Fruit fly (Drosophila melanogaster): ENCODE measurements around the gene Aldh7A1.

Aldh7A1 gene

DNA sequence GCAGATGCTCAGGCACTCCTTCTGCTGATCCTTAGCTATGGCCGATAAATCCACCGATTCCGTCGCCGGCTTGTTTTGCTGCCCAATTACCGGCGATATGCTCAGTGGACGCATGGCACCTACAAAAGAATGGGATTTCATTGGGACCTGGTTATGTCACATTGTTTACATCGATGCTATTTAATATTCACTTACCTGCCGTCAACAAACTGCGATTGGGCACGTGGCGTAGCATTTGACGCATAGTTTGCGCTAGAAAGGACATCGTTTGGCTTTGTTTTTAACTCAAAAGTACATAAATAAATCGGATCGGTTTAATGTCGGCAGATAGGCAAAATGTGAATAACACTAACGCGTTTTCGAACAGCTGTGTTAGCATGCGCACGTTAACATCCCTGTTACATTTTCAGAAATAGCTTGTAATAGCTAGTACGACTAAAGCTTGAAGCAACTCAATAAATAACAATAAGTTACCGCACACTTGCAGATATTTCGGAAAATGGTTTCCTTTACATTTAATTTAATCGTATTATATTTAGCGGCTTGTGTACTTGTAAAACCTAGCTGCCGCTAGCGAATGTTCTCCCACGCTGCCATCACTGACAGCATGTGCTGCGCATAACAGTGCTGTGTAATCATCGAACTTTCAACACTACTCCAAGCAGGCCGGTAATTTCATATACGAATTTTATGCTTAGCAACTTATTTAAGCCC is 13.8 kb downstream of the Aldh7A1 start, which contains the start of the genes mRpL21 and rept (continued):
- TF ChIP-seq D19A (tag; optimal IDR thresholded peaks at IDR 0.05) = no peak

DNA sequence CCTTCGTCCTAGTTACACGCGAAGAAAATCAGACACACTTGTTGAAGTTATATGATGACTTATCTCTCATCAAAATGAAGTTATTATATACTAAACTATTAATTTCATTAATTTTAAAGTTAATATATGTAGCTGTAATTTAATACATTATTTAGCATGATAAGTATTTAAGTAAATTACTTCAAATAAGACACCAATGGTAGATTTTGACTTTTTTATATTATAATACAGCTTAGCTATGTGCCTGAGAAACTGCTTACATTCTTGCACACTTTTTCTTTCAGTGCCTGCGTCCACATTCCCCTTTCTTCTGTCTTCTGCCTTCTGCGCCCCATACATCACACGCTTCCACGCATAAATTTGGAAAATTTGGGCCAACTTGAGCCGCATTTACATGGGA is 17.1 kb downstream of the Aldh7A1 start:
- TF ChIP-seq CG8290 (GFP tag; optimal IDR thresholded peaks at IDR 0.05) (no peak), CG8290 (tag; optimal IDR thresholded peaks at IDR 0.05) (no peak), HLHmδ (GFP tag; optimal IDR thresholded peaks at IDR 0.05) (no peak), MTF-1 (GFP tag; optimal IDR thresholded peaks at IDR 0.05; ENCODE audit: borderline replicate concordance) (no peak), tio (GFP tag; optimal IDR thresholded peaks at IDR 0.05) (no peak), CG16813 (GFP tag; IDR thresholded peaks at IDR 0.05; ENCODE audit: partially characterized antibody) (no peak), toy (GFP tag; IDR thresholded peaks at IDR 0.05) (no peak), Sry-δ (GFP tag; optimal IDR thresholded peaks at IDR 0.05) (no peak), hkb (optimal IDR thresholded peaks at IDR 0.05) (no peak), hkb (GFP tag; IDR thresholded peaks at IDR 0.05) (no peak), CG16815 (GFP tag; optimal IDR thresholded peaks at IDR 0.05) (no peak), run (tag; optimal IDR thresholded peaks at IDR 0.05) (no peak), Tbp (GFP tag; optimal IDR thresholded peaks at IDR 0.05) (no peak), CG12391 (tag; optimal IDR thresholded peaks at IDR 0.05) (peak; percentile 42), dmrt11E (tag; optimal IDR thresholded peaks at IDR 0.05) (peak; percentile 1), Sry-β (GFP tag; optimal IDR thresholded peaks at IDR 0.05) (no peak), ranshi (GFP tag; IDR thresholded peaks at IDR 0.05) (no peak), repo (GFP tag; optimal IDR thresholded peaks at IDR 0.05) (no peak), CG43689 (GFP tag; IDR thresholded peaks at IDR 0.05) (no peak), CG17359 (tag; optimal IDR thresholded peaks at IDR 0.05) (peak; percentile 1), gt (GFP tag; IDR thresholded peaks at IDR 0.05) (no peak), vfl (GFP tag; optimal IDR thresholded peaks at IDR 0.05) (no peak), Jarid2 (GFP tag; optimal IDR thresholded peaks at IDR 0.05) (no peak), Camta (GFP tag; optimal IDR thresholded peaks at IDR 0.05) (no peak), sd (tag; optimal IDR thresholded peaks at IDR 0.05) (no peak), grn (GFP tag; optimal IDR thresholded peaks at IDR 0.05) (no peak), kni (GFP tag; optimal IDR thresholded peaks at IDR 0.05) (no peak), Dip2 (GFP tag; IDR thresholded peaks at IDR 0.05) (no peak), CG10462 (GFP tag; optimal IDR thresholded peaks at IDR 0.05) (no peak), Ets65A (GFP tag) (peak; percentile 4), knrl (GFP tag; IDR thresholded peaks at IDR 0.05; ENCODE audit: partially characterized antibody) (no peak), Ptx1 (GFP tag; IDR thresholded peaks at IDR 0.05) (0 out of 2 replicates have a peak, but pooled peaks have one; percentile 28), Poxn (GFP tag; IDR thresholded peaks at IDR 0.05) (no peak), CG4617 (GFP tag; optimal IDR thresholded peaks at IDR 0.05; ENCODE audit: borderline replicate concordance) (no peak), CG1529 (GFP tag; optimal IDR thresholded peaks at IDR 0.05) (no peak), CG18764 (GFP tag; optimal IDR thresholded peaks at IDR 0.05) (no peak), CG2120 (GFP tag; optimal IDR thresholded peaks at IDR 0.05) (no peak), CG10431 (GFP tag; optimal IDR thresholded peaks at IDR 0.05) (peak; percentile 71), CG9876 (GFP tag; optimal IDR thresholded peaks at IDR 0.05) (no peak), CG12744 (GFP tag; optimal IDR thresholded peaks at IDR 0.05) (no peak), NfI (GFP tag; optimal IDR thresholded peaks at IDR 0.05) (no peak), pum (GFP tag; optimal IDR thresholded peaks at IDR 0.05) (no peak), usp (GFP tag; optimal IDR thresholded peaks at IDR 0.05) (no peak), nau (GFP tag; optimal IDR thresholded peaks at IDR 0.05) (no peak), tap (tag; optimal IDR thresholded peaks at IDR 0.05) (no peak), stc (GFP tag; IDR thresholded peaks at IDR 0.05) (no peak), CG15601 (tag; optimal IDR thresholded peaks at IDR 0.05) (peak; percentile 26), org-1 (GFP tag; optimal IDR thresholded peaks at IDR 0.05) (no peak)

Data from whole organism, embryonic.